Fruit fly (Drosophila melanogaster): Measurements from ENCODE around the gene CG4022.

DNA sequence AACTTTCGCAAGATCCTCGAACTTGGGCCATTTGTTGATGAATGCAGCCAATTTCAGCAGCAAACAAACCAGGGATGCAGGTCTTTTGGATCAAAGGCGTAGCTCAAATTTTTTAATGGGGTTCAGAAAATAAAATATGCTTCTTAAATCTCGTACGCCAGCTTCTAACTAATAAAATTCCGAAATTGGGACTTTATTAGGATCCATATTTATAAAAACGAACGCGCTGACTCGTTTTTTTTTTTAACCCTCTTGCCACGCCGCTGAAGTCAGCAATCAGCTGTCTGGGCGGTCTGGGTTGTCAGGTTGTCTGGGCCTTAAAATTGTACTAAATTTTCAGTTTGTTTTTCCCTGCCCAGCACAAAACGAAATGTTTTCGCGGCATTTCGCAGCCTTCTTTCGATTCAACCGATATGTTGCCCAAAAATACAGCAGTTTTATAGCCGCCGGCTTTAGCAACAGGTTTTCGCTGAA lies 47.0 kb upstream of the CG4022 start, which contains the start of gene CG3437:
- TF ChIP-seq CG7368 (GFP tag; optimal IDR thresholded peaks at IDR 0.05) (peak; percentile 98), CG34406 (GFP tag; optimal IDR thresholded peaks at IDR 0.05) (peak; percentile 99), CG11902 (GFP tag; optimal IDR thresholded peaks at IDR 0.05) (peak; percentile 99), CG31627 (GFP tag; optimal IDR thresholded peaks at IDR 0.05) (peak; percentile 99), CG10669 (GFP tag; optimal IDR thresholded peaks at IDR 0.05) (peak; percentile 99), Sox15 (GFP tag; optimal IDR thresholded peaks at IDR 0.05) (peak; percentile 99), CG6792 (GFP tag; optimal IDR thresholded peaks at IDR 0.05) (peak; percentile 99), CG16779 (tag; optimal IDR thresholded peaks at IDR 0.05) (peak; percentile 99), pdm3 (GFP tag; optimal IDR thresholded peaks at IDR 0.05) (peak; percentile 100), ss (GFP tag; optimal IDR thresholded peaks at IDR 0.05) (peak; percentile 99), fkh (GFP tag; optimal IDR thresholded peaks at IDR 0.05) (peak; percentile 92), svp (GFP tag) (peak; percentile 100), lz (GFP tag; optimal IDR thresholded peaks at IDR 0.05) (peak; percentile 100), vri (GFP tag; optimal IDR thresholded peaks at IDR 0.05) (peak; percentile 99)
